Worm (Caenorhabditis elegans) whole organism, L2 larva: ENCODE data around the gene Y53C12A.6.

ENCODE experiments used
- C34F6.9 ChIP-seq: fragments of 150-350 bp; optimal IDR thresholded peaks from 2 replicates; lab custom pipeline; 2014; ENCODE audit warnings: missing biosample characterization, missing genetic modification characterization
- F13H6.1 ChIP-seq: sonication (generic microtip); optimal IDR thresholded peaks from 2 replicates; lab custom pipeline; 2016; ENCODE audit warnings: missing genetic modification characterization, missing compliant biosample characterization
- R02D3.7 ChIP-seq: fragments of 150-350 bp; optimal IDR thresholded peaks from 2 replicates; lab custom pipeline; 2014; ENCODE audit warnings: missing biosample characterization, missing genetic modification characterization
- Y55F3AM.14 ChIP-seq: fragments of 200-800 bp; sonication (Bioruptor generic); optimal IDR thresholded peaks from 2 replicates; lab custom pipeline; 2018; ENCODE audit warnings: mild to moderate bottlenecking, missing genetic modification characterization, missing compliant biosample characterization
- alr-1 ChIP-seq: fragments of 150-350 bp; optimal IDR thresholded peaks from 2 replicates; lab custom pipeline; 2014; ENCODE audit warnings: missing biosample characterization, missing genetic modification characterization
- aly-2 ChIP-seq: fragments of 150-350 bp; optimal IDR thresholded peaks from 2 replicates; lab custom pipeline; 2014; ENCODE audit warnings: missing biosample characterization, missing genetic modification characterization
- ama-1 ChIP-seq: fragments of 150-350 bp; optimal IDR thresholded peaks from 2 replicates; lab custom pipeline; 2018; ENCODE audit warnings: inconsistent platforms
- blmp-1 ChIP-seq: sonication (generic microtip); optimal IDR thresholded peaks from 2 replicates; lab custom pipeline; 2017; ENCODE audit warnings: missing genetic modification characterization, mild to moderate bottlenecking, missing compliant biosample characterization, antibody characterized with exemption, moderate library complexity; ENCODE audit not compliant: insufficient read depth
- ceh-16 ChIP-seq: fragments of 150-350 bp; optimal IDR thresholded peaks from 2 replicates; lab custom pipeline; 2014; ENCODE audit warnings: missing biosample characterization, missing genetic modification characterization
- ceh-82 ChIP-seq: fragments of 150-350 bp; optimal IDR thresholded peaks from 2 replicates; lab custom pipeline; 2014; ENCODE audit warnings: missing biosample characterization, missing genetic modification characterization
- crh-2 ChIP-seq: sonication (generic microtip); optimal IDR thresholded peaks from 2 replicates; lab custom pipeline; 2017; ENCODE audit warnings: missing biosample characterization, missing genetic modification characterization
- dmd-4 ChIP-seq: sonication (generic microtip); optimal IDR thresholded peaks from 2 replicates; lab custom pipeline; 2017; ENCODE audit warnings: missing biosample characterization, missing genetic modification characterization
- egl-27 ChIP-seq: sonication (generic microtip); optimal IDR thresholded peaks from 3 replicates; lab custom pipeline; 2017; ENCODE audit warnings: missing biosample characterization, missing genetic modification reagents, missing genetic modification characterization
- elt-1 ChIP-seq: fragments of 150-350 bp; optimal IDR thresholded peaks from 2 replicates; lab custom pipeline; 2014; ENCODE audit warnings: missing biosample characterization, missing genetic modification characterization
- elt-3 ChIP-seq: sonication (generic microtip); optimal IDR thresholded peaks from 2 replicates; lab custom pipeline; 2017; ENCODE audit warnings: missing biosample characterization, missing genetic modification characterization
- fos-1 ChIP-seq: fragments of 150-350 bp; optimal IDR thresholded peaks from 2 replicates; lab custom pipeline; 2014; ENCODE audit warnings: missing biosample characterization, missing genetic modification characterization
- lin-13 ChIP-seq: fragments of 150-350 bp; optimal IDR thresholded peaks from 2 replicates; lab custom pipeline; 2014; ENCODE audit warnings: missing biosample characterization, missing genetic modification reagents, missing genetic modification characterization
- lsy-2 ChIP-seq, 2 experiments: fragments of 150-350 bp in 1 of 2; sonication (generic microtip) in 1 of 2; optimal IDR thresholded peaks; 2 replicates each; lab custom pipeline; 2014 to 2017; ENCODE audit warnings: missing biosample characterization in 2 of 2, missing genetic modification characterization in 2 of 2
- mbf-1 ChIP-seq: sonication (generic microtip); optimal IDR thresholded peaks from 2 replicates; lab custom pipeline; 2017; ENCODE audit warnings: missing biosample characterization, missing genetic modification characterization
- mdl-1 ChIP-seq, 2 experiments: fragments of 150-350 bp in 1 of 2; sonication (generic microtip) in 1 of 2; optimal IDR thresholded peaks; 2 replicates each; lab custom pipeline; 2017; ENCODE audit warnings: missing biosample characterization in 2 of 2, missing genetic modification characterization in 2 of 2
- nhr-10 ChIP-seq: sonication (generic microtip); optimal IDR thresholded peaks from 2 replicates; lab custom pipeline; 2017; ENCODE audit warnings: missing biosample characterization, missing genetic modification characterization
- nhr-11 ChIP-seq: fragments of 150-350 bp; optimal IDR thresholded peaks from 2 replicates; lab custom pipeline; 2014; ENCODE audit warnings: missing biosample characterization, missing genetic modification characterization
- nhr-12 ChIP-seq: fragments of 150-350 bp; optimal IDR thresholded peaks from 2 replicates; lab custom pipeline; 2014; ENCODE audit warnings: missing biosample characterization, missing genetic modification characterization
- nhr-21 ChIP-seq: fragments of 150-350 bp; optimal IDR thresholded peaks from 2 replicates; lab custom pipeline; 2014; ENCODE audit warnings: missing biosample characterization, missing genetic modification characterization
- nhr-23 ChIP-seq: fragments of 150-350 bp; optimal IDR thresholded peaks from 2 replicates; lab custom pipeline; 2014; ENCODE audit warnings: missing biosample characterization, missing genetic modification reagents, missing genetic modification characterization
- nhr-237 ChIP-seq: fragments of 150-350 bp; optimal IDR thresholded peaks from 2 replicates; lab custom pipeline; 2014; ENCODE audit warnings: missing biosample characterization, missing genetic modification characterization
- nhr-25 ChIP-seq: fragments of 150-350 bp; sonication (generic microtip); optimal IDR thresholded peaks from 3 replicates; lab custom pipeline; 2014; ENCODE audit warnings: missing biosample characterization, missing genetic modification characterization
- nhr-77 ChIP-seq: fragments of 150-350 bp; optimal IDR thresholded peaks from 2 replicates; lab custom pipeline; 2014; ENCODE audit warnings: missing biosample characterization, missing genetic modification characterization
- peb-1 ChIP-seq: fragments of 150-350 bp; optimal IDR thresholded peaks from 2 replicates; lab custom pipeline; 2014; ENCODE audit warnings: missing biosample characterization, missing genetic modification characterization
- skn-1 ChIP-seq: sonication (generic microtip); optimal IDR thresholded peaks from 2 replicates; lab custom pipeline; 2017; ENCODE audit warnings: missing biosample characterization, missing genetic modification characterization
- sma-3 ChIP-seq: sonication (generic microtip); optimal IDR thresholded peaks from 2 replicates; lab custom pipeline; 2016; ENCODE audit warnings: missing genetic modification reagents, missing genetic modification characterization, missing compliant biosample characterization
- sma-9 ChIP-seq, 2 experiments: fragments of 150-350 bp in 1 of 2; sonication (generic microtip) in 1 of 2; optimal IDR thresholded peaks; 2 replicates each; lab custom pipeline; 2014 to 2016; ENCODE audit warnings: missing genetic modification characterization in 2 of 2, mild to moderate bottlenecking in 1 of 2, missing biosample characterization in 1 of 2, missing compliant biosample characterization in 1 of 2, missing genetic modification reagents in 1 of 2, moderate library complexity in 1 of 2
- snpc-4 ChIP-seq: fragments of 150-350 bp; optimal IDR thresholded peaks from 2 replicates; lab custom pipeline; 2014; ENCODE audit warnings: missing biosample characterization, missing genetic modification characterization
- unc-39 ChIP-seq: fragments of 150-350 bp; optimal IDR thresholded peaks from 2 replicates; lab custom pipeline; 2014; ENCODE audit warnings: missing biosample characterization, missing genetic modification characterization
- zag-1 ChIP-seq: fragments of 150-350 bp; optimal IDR thresholded peaks from 2 replicates; lab custom pipeline; 2014; ENCODE audit warnings: missing biosample characterization, missing genetic modification characterization
- ztf-1 ChIP-seq: fragments of 200-800 bp; sonication (Bioruptor generic); conservative IDR thresholded peaks from 2 replicates; pipeline ENCODE4 v1.3.6; 2022; ENCODE audit warnings: missing genetic modification characterization, missing compliant biosample characterization
- ztf-11 ChIP-seq: sonication (generic microtip); optimal IDR thresholded peaks from 2 replicates; lab custom pipeline; 2017; ENCODE audit warnings: missing biosample characterization, missing genetic modification characterization
- ztf-4 ChIP-seq: fragments of 150-350 bp; optimal IDR thresholded peaks from 2 replicates; lab custom pipeline; 2014; ENCODE audit warnings: missing biosample characterization, missing genetic modification characterization

Y53C12A.6 gene

ce11 chrII:9704746-9705145 is 13.1 kb downstream of the Y53C12A.6 start, which contains the start of gene Y53C12A.10:
Gene Y53C12A.10, minus strand, starts transcription at chrII:9704846.
- TF ChIP-seq ztf-11 = no peak
- no peak for TF ChIP-seq ztf-1 (GFP tag; lab: Robert Waterston, UW)
- TF ChIP-seq aly-2 (tag; lab: Kevin White, UChicago) = no peak
- TF ChIP-seq snpc-4 = no peak
- TF ChIP-seq alr-1 (tag; lab: Kevin White, UChicago) = no peak
- no peak for TF ChIP-seq blmp-1
- no peak for TF ChIP-seq egl-27
- no peak for TF ChIP-seq nhr-11
- TF ChIP-seq, all 48 proteins: peak for 0

- TF ChIP-seq ztf-1 (GFP tag; lab: Robert Waterston, UW) (no peak), sma-3 (GFP tag; lab: Kevin White, UChicago) (no peak), ceh-82 (tag; lab: Kevin White, UChicago) (no peak), ztf-11 (no peak), nhr-10 (tag; lab: Kevin White, UChicago) (no peak), nhr-25 (tag; lab: Kevin White, UChicago) (no peak), crh-2 (tag; lab: Kevin White, UChicago) (no peak), elt-1 (no peak), ceh-16 (tag; lab: Kevin White, UChicago) (no peak), C34F6.9 (tag; lab: Kevin White, UChicago) (no peak), fos-1 (tag; lab: Kevin White, UChicago) (no peak), lsy-2 (tag; optimal IDR thresholded peaks at IDR 0.05; lab: Kevin White, UChicago) (no peak)
These were observed 14.2 kb downstream of the Y53C12A.6 start, which contains the start of gene mop-25.2 for ce11 chrII:9703601-9704000. Gene mop-25.2, minus strand, starts transcription at chrII:9703701.

- TF ChIP-seq C34F6.9 (tag; lab: Kevin White, UChicago) (no peak), nhr-21 (no peak), nhr-23 (tag; lab: Kevin White, UChicago) (no peak), ceh-16 (tag; lab: Kevin White, UChicago) (no peak), F13H6.1 (tag; lab: Kevin White, UChicago) (no peak), unc-39 (tag; lab: Kevin White, UChicago) (no peak), peb-1 (no peak), skn-1 (no peak), egl-27 (no peak), R02D3.7 (tag; lab: Kevin White, UChicago) (no peak), fos-1 (tag; lab: Kevin White, UChicago) (no peak), dmd-4 (tag; lab: Kevin White, UChicago) (no peak), ceh-82 (tag; lab: Kevin White, UChicago) (no peak), ztf-4 (tag; lab: Kevin White, UChicago) (no peak)
These were observed 17.4 kb downstream of the Y53C12A.6 start, which contains the start of the genes Y53C12A.8 and Y53C12A.7 for ce11 chrII:9700363-9700762. Gene Y53C12A.8, minus strand, starts transcription at chrII:9700463. Gene Y53C12A.7, plus strand, starts transcription at chrII:9700543.

ce11 chrII:9695942-9696341 is 21.9 kb downstream of the Y53C12A.6 start:
- no peak for TF ChIP-seq ama-1
- no peak for TF ChIP-seq nhr-11
- peak; percentile 7 for TF ChIP-seq zag-1 (tag; lab: Kevin White, UChicago)
- no peak for TF ChIP-seq alr-1 (tag; lab: Kevin White, UChicago)
- TF ChIP-seq sma-9 (GFP tag; optimal IDR thresholded peaks at IDR 0.05; lab: Kevin White, UChicago) = peak; percentile 15
- TF ChIP-seq sma-9 (tag; optimal IDR thresholded peaks at IDR 0.05; lab: Kevin White, UChicago) = no peak
- TF ChIP-seq lsy-2 (tag; optimal IDR thresholded peaks at IDR 0.05; lab: Kevin White, UChicago) = peak in 1 of 2 experiments; percentile 30
- no peak for TF ChIP-seq nhr-21
- no peak for TF ChIP-seq skn-1
- no peak for TF ChIP-seq ceh-82 (tag; lab: Kevin White, UChicago)

- no peak for TF ChIP-seq zag-1 (tag; lab: Kevin White, UChicago)
- no peak for TF ChIP-seq nhr-77 (tag; lab: Kevin White, UChicago)
- TF ChIP-seq nhr-12 (tag; lab: Kevin White, UChicago) = no peak
- no peak for TF ChIP-seq Y55F3AM.14
- TF ChIP-seq fos-1 (tag; lab: Kevin White, UChicago) = no peak
- no peak for TF ChIP-seq mdl-1 (tag; optimal IDR thresholded peaks at IDR 0.05; lab: Kevin White, UChicago)
- no peak for TF ChIP-seq mbf-1
- TF ChIP-seq nhr-237 (tag; lab: Kevin White, UChicago) = no peak
- TF ChIP-seq ceh-82 (tag; lab: Kevin White, UChicago) = no peak
- TF ChIP-seq elt-3 (tag; lab: Kevin White, UChicago) = no peak
- no peak for TF ChIP-seq lin-13 (GFP tag; lab: Kevin White, UChicago)
- no peak for TF ChIP-seq crh-2 (tag; lab: Kevin White, UChicago)
These were observed 26.0 kb downstream of the Y53C12A.6 start, which contains the start of gene nlp-11 for ce11 chrII:9691839-9692238. Gene nlp-11, minus strand, starts transcription at chrII:9691939.
